Worm (Caenorhabditis elegans) whole organism, early embryonic: ENCODE results near the gene bath-37.

Source experiments
- B0310.2 ChIP-seq: sonication (generic microtip); optimal IDR thresholded peaks from 2 replicates; lab custom pipeline; 2016; ENCODE audit warnings: mild to moderate bottlenecking, missing genetic modification characterization, missing compliant biosample characterization
- F13C5.2 ChIP-seq: sonication (generic microtip); optimal IDR thresholded peaks from 2 replicates; lab custom pipeline; 2017; ENCODE audit warnings: mild to moderate bottlenecking, missing genetic modification characterization, inconsistent platforms, missing compliant biosample characterization
- aly-1 ChIP-seq: sonication (generic microtip); optimal IDR thresholded peaks from 2 replicates; lab custom pipeline; 2016; ENCODE audit warnings: missing genetic modification characterization, missing compliant biosample characterization
- ama-1 ChIP-seq: fragments of 150-350 bp; optimal IDR thresholded peaks from 2 replicates; lab custom pipeline; 2014
- ceh-13 ChIP-seq: fragments of 200-800 bp; sonication (Bioruptor generic); optimal IDR thresholded peaks from 2 replicates; lab custom pipeline; 2018; ENCODE audit warnings: mild to moderate bottlenecking, missing genetic modification characterization, missing compliant biosample characterization
- ceh-36 ChIP-seq: sonication (generic microtip); optimal IDR thresholded peaks from 2 replicates; lab custom pipeline; 2016; ENCODE audit warnings: missing genetic modification characterization, inconsistent platforms, missing compliant biosample characterization
- ets-7 ChIP-seq: sonication (generic microtip); optimal IDR thresholded peaks from 2 replicates; lab custom pipeline; 2016; ENCODE audit warnings: missing genotype, missing genetic modification characterization, missing compliant biosample characterization
- flt-1 ChIP-seq: fragments of 200-800 bp; sonication (Bioruptor generic); IDR thresholded peaks from 2 replicates; pipeline ENCODE4 v1.3.6; 2022; ENCODE audit warnings: missing genetic modification characterization, missing compliant biosample characterization
- hmbx-1 ChIP-seq: sonication (generic microtip); optimal IDR thresholded peaks from 2 replicates; lab custom pipeline; 2016; ENCODE audit warnings: mild to moderate bottlenecking, missing genetic modification characterization, missing compliant biosample characterization
- hmg-4 ChIP-seq: fragments of 200-800 bp; sonication (Bioruptor generic); optimal IDR thresholded peaks from 2 replicates; lab custom pipeline; 2018; ENCODE audit warnings: mild to moderate bottlenecking, missing genetic modification characterization, missing compliant biosample characterization
- hnd-1 ChIP-seq: sonication (generic microtip); optimal IDR thresholded peaks from 2 replicates; lab custom pipeline; 2016; ENCODE audit warnings: missing genetic modification characterization, missing compliant biosample characterization
- pes-1 ChIP-seq: fragments of 200-800 bp; sonication (Bioruptor generic); IDR thresholded peaks from 2 replicates; pipeline ENCODE4 v1.3.6; 2022; ENCODE audit warnings: missing genetic modification reagents, missing genetic modification characterization, missing compliant biosample characterization
- scrt-1 ChIP-seq: fragments of 200-800 bp; sonication (Bioruptor generic); IDR thresholded peaks from 2 replicates; pipeline ENCODE4 v1.3.6; 2022; ENCODE audit warnings: missing genetic modification characterization, missing compliant biosample characterization
- sea-1 ChIP-seq: fragments of 200-800 bp; sonication (Bioruptor generic); conservative IDR thresholded peaks from 2 replicates; pipeline ENCODE4 v1.3.6; 2022; ENCODE audit warnings: missing genetic modification characterization, missing compliant biosample characterization
- tbx-11 ChIP-seq: fragments of 200-800 bp; sonication (Bioruptor generic); IDR thresholded peaks from 2 replicates; pipeline ENCODE4 v1.3.6; 2022; ENCODE audit warnings: missing genetic modification characterization, missing compliant biosample characterization
- tbx-37 ChIP-seq: fragments of 200-800 bp; sonication (Bioruptor generic); conservative IDR thresholded peaks from 2 replicates; pipeline ENCODE4 v1.3.6; 2022; ENCODE audit warnings: missing genetic modification reagents, missing genetic modification characterization, missing compliant biosample characterization
- tra-4 ChIP-seq: sonication (generic microtip); optimal IDR thresholded peaks from 2 replicates; lab custom pipeline; 2017; ENCODE audit warnings: missing genetic modification characterization, missing compliant biosample characterization

Gene bath-37

DNA sequence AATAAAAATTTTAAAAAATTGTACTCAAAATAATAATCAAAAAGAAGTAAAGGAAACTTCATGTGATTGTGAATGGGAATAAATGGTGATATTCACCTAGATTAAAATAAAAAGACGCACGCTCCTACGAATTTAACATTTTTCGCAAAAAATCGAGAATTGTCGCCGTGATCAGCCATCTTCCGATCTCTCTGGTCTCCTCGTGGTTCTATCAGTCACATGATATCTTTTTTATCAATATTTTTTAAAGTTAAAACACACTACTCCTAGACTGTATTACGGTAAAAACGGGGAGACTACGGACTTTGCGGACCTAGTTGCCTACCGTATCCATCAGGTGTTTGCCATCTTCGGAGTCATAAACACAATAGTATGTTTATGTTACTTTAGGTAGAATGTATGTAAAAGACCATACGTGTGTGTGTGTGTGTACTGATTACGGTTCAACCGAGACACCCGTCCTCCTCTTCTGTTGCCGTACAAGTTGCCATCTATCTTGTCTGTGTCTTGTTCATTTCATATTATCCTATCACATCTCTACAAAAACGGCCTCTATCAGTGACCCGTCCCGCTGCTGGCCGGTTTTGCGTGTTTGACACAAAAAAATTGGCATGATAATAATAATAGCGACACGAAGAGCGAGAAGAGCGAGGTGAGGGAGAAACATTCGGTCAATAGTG is 22.0 kb upstream of the bath-37 start, which contains the start of gene T12G3.2:
TSS of gene T12G3.2 (minus strand) at position 444 of the 680 bp plus-strand sequence.
- no peak for TF ChIP-seq tbx-11 (GFP tag; lab: Robert Waterston, UW)
- no peak for TF ChIP-seq ceh-36
- TF ChIP-seq scrt-1 (GFP tag; lab: Robert Waterston, UW) = no peak

DNA sequence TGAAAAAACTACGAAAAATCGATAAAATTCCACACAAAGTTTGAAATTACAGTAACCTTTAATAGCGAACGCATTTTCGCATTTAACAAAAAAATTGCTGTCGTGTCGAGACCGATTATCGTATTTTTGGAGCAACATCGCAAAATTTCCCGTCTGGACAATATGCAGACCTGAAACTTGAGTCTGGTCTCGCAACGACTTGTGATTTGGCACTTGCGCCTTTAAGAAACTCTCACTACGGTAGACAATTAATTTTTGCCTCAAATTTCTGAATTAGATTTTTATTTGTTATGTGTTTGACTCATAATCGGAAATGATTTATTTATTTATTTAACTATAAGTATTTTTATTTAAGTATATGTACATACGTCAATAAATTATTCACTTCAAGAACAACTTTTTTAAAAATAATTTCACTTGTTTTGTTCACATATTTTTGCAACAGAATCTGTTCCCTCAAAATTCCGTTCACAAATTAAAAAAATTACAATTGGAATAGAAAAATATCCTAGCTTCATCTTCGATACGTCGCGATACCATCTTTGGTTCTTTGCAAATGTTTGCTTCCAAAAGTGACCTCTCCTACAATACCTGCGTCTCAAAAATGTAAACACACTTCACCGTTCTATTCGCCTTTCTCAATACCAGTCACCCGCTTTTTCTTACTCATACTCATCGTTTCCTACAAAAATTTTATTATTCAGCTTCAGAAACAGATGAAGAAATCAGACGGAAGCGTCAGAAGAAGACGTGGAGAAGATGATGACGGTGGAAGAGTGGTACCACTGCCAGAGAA is 20.9 kb upstream of the bath-37 start, which contains the start of gene T12G3.4:
TSS of gene T12G3.4 (plus strand) at position 705 of the 796 bp plus-strand sequence.
- TF ChIP-seq tra-4 (no peak), tbx-11 (GFP tag; lab: Robert Waterston, UW) (no peak)

DNA sequence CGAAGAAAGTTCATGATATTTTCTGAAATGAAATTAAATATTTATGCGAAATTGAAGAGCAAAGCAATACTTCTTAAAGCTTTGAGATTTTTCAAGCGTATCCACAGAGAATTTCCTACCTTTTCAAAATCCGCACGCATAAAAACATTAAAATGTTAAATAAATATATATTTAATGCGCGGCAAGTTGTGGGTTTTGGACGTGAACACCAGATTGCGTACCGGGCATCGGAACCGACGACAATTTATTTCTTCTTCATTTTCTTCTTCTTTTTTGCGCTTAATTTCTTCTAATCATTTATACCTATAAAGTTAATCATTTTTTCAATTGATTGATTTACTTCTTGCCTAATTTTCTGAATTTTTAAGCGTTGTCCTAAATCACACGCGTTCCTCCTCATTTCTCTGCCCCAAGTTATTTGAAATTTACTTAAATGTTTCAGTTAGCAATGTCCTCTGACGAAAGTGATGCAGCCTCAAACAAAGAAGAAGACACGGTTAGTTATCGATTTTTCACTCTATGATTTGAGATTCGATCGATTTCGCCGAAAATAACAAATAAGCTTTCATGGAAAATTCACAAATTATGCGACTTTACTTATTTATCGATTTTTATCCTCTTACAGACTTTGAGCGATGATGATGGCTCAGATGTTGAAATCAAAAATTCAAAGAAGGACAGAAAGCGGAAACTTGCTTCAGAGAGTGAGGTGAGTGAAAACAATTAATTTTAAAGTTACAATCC is 17.5 kb upstream of the bath-37 start, which contains the start of the genes bre-5 and spt-5:
TSS of gene bre-5 (minus strand) at position 167 of the 744 bp plus-strand sequence.
TSS of gene spt-5 (plus strand) at position 443 of the 744 bp plus-strand sequence.
- TF ChIP-seq scrt-1 (GFP tag; lab: Robert Waterston, UW) (no peak), ceh-13 (GFP tag; lab: Kevin White, UChicago) (no peak), ama-1 (lab: Kevin White, UChicago) (no peak), tbx-37 (GFP tag; lab: Robert Waterston, UW) (no peak), B0310.2 (tag; lab: Kevin White, UChicago) (no peak), hnd-1 (tag; lab: Kevin White, UChicago) (no peak), hmbx-1 (tag; lab: Kevin White, UChicago) (no peak)

DNA sequence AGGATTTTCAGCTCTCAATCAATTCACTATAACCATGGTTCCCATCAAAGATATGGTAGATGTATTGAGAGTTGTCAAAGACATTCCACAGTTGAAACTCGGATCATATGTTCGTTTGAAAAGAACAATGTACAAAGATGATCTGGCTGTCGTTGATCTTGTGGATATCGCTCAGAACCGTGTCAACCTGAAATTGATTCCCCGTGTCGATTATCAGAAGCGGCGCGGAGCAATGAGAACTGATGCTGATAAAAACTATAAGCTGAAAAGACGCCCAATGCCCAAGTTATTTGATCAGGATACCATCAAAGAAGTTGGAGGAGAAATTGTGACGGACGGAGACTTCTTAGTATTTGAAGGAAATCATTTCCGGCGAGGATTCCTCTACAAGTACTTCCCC is 16.2 kb upstream of the bath-37 start:
- TF ChIP-seq flt-1 (no peak), aly-1 (no peak), ceh-36 (no peak), B0310.2 (tag; lab: Kevin White, UChicago) (no peak), F13C5.2 (no peak), ama-1 (lab: Kevin White, UChicago) (no peak), tbx-11 (GFP tag; lab: Robert Waterston, UW) (no peak), sea-1 (GFP tag; lab: Robert Waterston, UW) (no peak), hmg-4 (GFP tag; lab: Kevin White, UChicago) (no peak), hnd-1 (tag; lab: Kevin White, UChicago) (no peak), scrt-1 (GFP tag; lab: Robert Waterston, UW) (no peak), tra-4 (no peak), tbx-37 (GFP tag; lab: Robert Waterston, UW) (no peak), ceh-13 (GFP tag; lab: Kevin White, UChicago) (no peak), pes-1 (GFP tag; lab: Robert Waterston, UW) (no peak)

DNA sequence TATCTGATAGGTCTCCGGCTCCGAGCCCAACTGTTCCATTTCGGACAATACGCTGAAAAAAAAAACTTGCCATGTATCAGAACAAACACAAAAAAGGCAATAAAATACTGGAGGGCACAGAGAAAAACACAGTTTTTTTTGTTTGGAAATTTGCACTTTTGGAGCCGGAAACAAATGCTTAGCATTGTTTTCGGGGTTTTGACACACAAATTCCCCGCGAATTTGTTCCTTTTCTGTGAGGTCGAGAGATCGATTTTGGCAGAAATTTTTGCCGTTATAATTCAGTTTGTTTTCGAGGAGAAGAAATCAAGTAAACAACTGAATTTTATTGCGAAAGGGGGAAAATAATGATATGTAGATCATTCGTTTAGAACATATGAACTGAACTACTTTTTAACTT is 12.1 kb upstream of the bath-37 start, which contains the start of gene K08E4.2:
TSS of gene K08E4.2 (minus strand) at position 54 of the 400 bp plus-strand sequence.
- TF ChIP-seq F13C5.2 = no peak

DNA sequence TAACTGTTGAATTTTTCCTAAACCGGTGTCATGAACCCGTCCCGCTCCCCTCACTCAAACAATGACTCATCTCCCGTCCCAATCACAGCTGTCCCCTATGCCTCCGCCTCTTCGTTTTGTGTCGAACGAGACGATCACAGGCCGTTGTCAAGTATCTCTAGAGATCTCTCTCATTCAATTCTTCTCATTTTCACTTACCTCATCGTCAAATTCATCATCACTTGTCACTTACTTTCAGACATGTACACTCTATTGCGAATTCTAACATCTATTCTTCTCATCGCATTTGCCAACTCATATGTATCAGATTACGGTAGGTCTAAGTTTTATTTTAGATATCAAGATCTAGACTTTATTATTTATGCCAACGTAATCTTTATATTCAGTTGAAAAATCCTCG is 11.2 kb upstream of the bath-37 start, which contains the start of gene K08E4.3:
TSS of gene K08E4.3 (plus strand) at position 235 of the 400 bp plus-strand sequence.
- TF ChIP-seq hnd-1 (tag; lab: Kevin White, UChicago) (no peak), tra-4 (no peak), flt-1 (no peak), ceh-13 (GFP tag; lab: Kevin White, UChicago) (no peak), pes-1 (GFP tag; lab: Robert Waterston, UW) (no peak), B0310.2 (tag; lab: Kevin White, UChicago) (no peak), sea-1 (GFP tag; lab: Robert Waterston, UW) (no peak), ets-7 (no peak), scrt-1 (GFP tag; lab: Robert Waterston, UW) (no peak), tbx-37 (GFP tag; lab: Robert Waterston, UW) (no peak), tbx-11 (GFP tag; lab: Robert Waterston, UW) (no peak), aly-1 (no peak), hmg-4 (GFP tag; lab: Kevin White, UChicago) (no peak), hmbx-1 (tag; lab: Kevin White, UChicago) (no peak), ama-1 (lab: Kevin White, UChicago) (no peak), ceh-36 (no peak), F13C5.2 (no peak)

DNA sequence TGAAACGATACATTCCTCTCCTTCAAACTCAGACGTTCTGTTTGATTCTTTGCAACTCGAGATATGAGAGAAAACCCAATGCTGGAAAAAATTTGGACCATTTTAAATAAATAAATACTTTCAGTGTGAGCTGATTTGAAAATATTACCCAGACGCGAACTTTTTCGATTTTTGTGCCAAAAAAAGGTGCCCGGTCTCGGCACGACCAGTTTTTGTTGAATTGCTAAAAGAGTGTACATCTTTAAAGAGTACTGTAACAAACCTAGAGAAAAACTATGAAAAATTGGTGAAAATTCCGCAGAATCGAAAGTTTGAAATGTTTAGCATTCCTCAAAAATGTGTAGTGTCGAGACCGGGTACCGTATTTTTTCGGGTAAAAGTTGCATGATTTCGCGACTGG is 7.5 kb upstream of the bath-37 start, which contains the start of gene K08E4.8:
TSS of gene K08E4.8 (minus strand) at position 101 of the 400 bp plus-strand sequence.
- no peak for TF ChIP-seq scrt-1 (GFP tag; lab: Robert Waterston, UW)
- TF ChIP-seq ceh-13 (GFP tag; lab: Kevin White, UChicago) = no peak
- TF ChIP-seq F13C5.2 = no peak
- TF ChIP-seq tbx-37 (GFP tag; lab: Robert Waterston, UW) = no peak
- TF ChIP-seq tra-4 = no peak
- no peak for TF ChIP-seq flt-1
- no peak for TF ChIP-seq ceh-36
- TF ChIP-seq B0310.2 (tag; lab: Kevin White, UChicago) = no peak
- no peak for TF ChIP-seq ama-1 (lab: Kevin White, UChicago)
- TF ChIP-seq aly-1 = no peak
- TF ChIP-seq tbx-11 (GFP tag; lab: Robert Waterston, UW) = no peak
- TF ChIP-seq ets-7 = no peak
- TF ChIP-seq hmg-4 (GFP tag; lab: Kevin White, UChicago) = no peak
